Fruit fly (Drosophila melanogaster): ENCODE data around the gene Sugb.
A peak's percentile ranks its signal among the peaks of the same experiment; 100 is the strongest.

Sugb gene

dm6 chr3L:11681794-11682193 lies 2.0 kb upstream of the Sugb start, which contains the start of gene TfIIEalpha (continued):
- TF ChIP-seq ham (GFP tag; IDR thresholded peaks at IDR 0.05) (no peak), Hand (GFP tag; optimal IDR thresholded peaks at IDR 0.05) (no peak), Neu2 (GFP tag; optimal IDR thresholded peaks at IDR 0.05; ENCODE audit: borderline replicate concordance) (no peak), odd (GFP tag; optimal IDR thresholded peaks at IDR 0.05) (no peak), caup (GFP tag; optimal IDR thresholded peaks at IDR 0.05; ENCODE audit: severe bottlenecking) (no peak), tio (GFP tag; optimal IDR thresholded peaks at IDR 0.05) (no peak), ash1 (GFP tag; optimal IDR thresholded peaks at IDR 0.05) (no peak), CG11696 (GFP tag; IDR thresholded peaks at IDR 0.05) (no peak), CG4282 (GFP tag; optimal IDR thresholded peaks at IDR 0.05) (no peak), CG1602 (GFP tag; optimal IDR thresholded peaks at IDR 0.05) (no peak), Poxn (GFP tag; IDR thresholded peaks at IDR 0.05) (no peak), Rx (GFP tag; IDR thresholded peaks at IDR 0.05) (no peak), HLHmδ (GFP tag; optimal IDR thresholded peaks at IDR 0.05) (no peak), Vsx1 (GFP tag; optimal IDR thresholded peaks at IDR 0.05) (no peak), CG16779 (GFP tag; IDR thresholded peaks at IDR 0.05) (no peak), CG31388 (GFP tag; optimal IDR thresholded peaks at IDR 0.05) (no peak), CG17186 (GFP tag; optimal IDR thresholded peaks at IDR 0.05) (peak; percentile 43), exex (tag; optimal IDR thresholded peaks at IDR 0.05) (no peak), tna (GFP tag; IDR thresholded peaks at IDR 0.05; ENCODE audit: partially characterized antibody) (no peak), BEAF-32 (GFP tag; optimal IDR thresholded peaks at IDR 0.05) (peak; percentile 48), Gug (GFP tag; IDR thresholded peaks at IDR 0.05) (no peak), fd3F (GFP tag; optimal IDR thresholded peaks at IDR 0.05) (no peak), CG12659 (GFP tag; optimal IDR thresholded peaks at IDR 0.05) (peak; percentile 60), CG33557 (GFP tag; optimal IDR thresholded peaks at IDR 0.05) (no peak), CG8089 (GFP tag; optimal IDR thresholded peaks at IDR 0.05) (no peak), Elba2 (GFP tag; optimal IDR thresholded peaks at IDR 0.05) (peak; percentile 26), cas (GFP tag; IDR thresholded peaks at IDR 0.05) (no peak), Chrac-16 (GFP tag; optimal IDR thresholded peaks at IDR 0.05) (no peak), pnt (GFP tag; optimal IDR thresholded peaks at IDR 0.05) (no peak), zfh2 (GFP tag; optimal IDR thresholded peaks at IDR 0.05) (peak; percentile 8), D (optimal IDR thresholded peaks at IDR 0.05) (no peak), D (GFP tag; optimal IDR thresholded peaks at IDR 0.05) (no peak), bcd (GFP tag; optimal IDR thresholded peaks at IDR 0.05) (peak; percentile 8), CG16815 (GFP tag; optimal IDR thresholded peaks at IDR 0.05) (no peak), Sin3A (optimal IDR thresholded peaks at IDR 0.05) (peak; percentile 55), br (optimal IDR thresholded peaks at IDR 0.05) (no peak), gcm2 (GFP tag; optimal IDR thresholded peaks at IDR 0.05) (no peak), Bteb2 (GFP tag; optimal IDR thresholded peaks at IDR 0.05) (no peak), Nf-YB (GFP tag; optimal IDR thresholded peaks at IDR 0.05) (no peak), dmrt11E (tag; optimal IDR thresholded peaks at IDR 0.05) (no peak), CG10267 (tag; optimal IDR thresholded peaks at IDR 0.05) (peak; percentile 56), dan (GFP tag; IDR thresholded peaks at IDR 0.05) (no peak), CG10959 (GFP tag; IDR thresholded peaks at IDR 0.05) (no peak), CG7839 (tag; optimal IDR thresholded peaks at IDR 0.05) (no peak), CG10147 (GFP tag; optimal IDR thresholded peaks at IDR 0.05) (peak; percentile 2), abd-A (tag; optimal IDR thresholded peaks at IDR 0.05) (no peak), Bgb (GFP tag; IDR thresholded peaks at IDR 0.05; ENCODE audit: partially characterized antibody) (peak; percentile 54; the same call in 1 of the 2 replicates), zen2 (GFP tag; IDR thresholded peaks at IDR 0.05; ENCODE audit: partially characterized antibody) (no peak), D19B (GFP tag; optimal IDR thresholded peaks at IDR 0.05) (no peak), CG3407 (GFP tag; optimal IDR thresholded peaks at IDR 0.05) (no peak), CG4730 (GFP tag; IDR thresholded peaks at IDR 0.05) (no peak), CG18011 (GFP tag; optimal IDR thresholded peaks at IDR 0.05) (no peak)

All from whole organism, embryonic.